Worm (Caenorhabditis elegans) whole organism, L2 larva: ENCODE data around the gene F38A1.9.

Experiments used
- C34F6.9 ChIP-seq: fragments of 150-350 bp; optimal IDR thresholded peaks from 2 replicates; lab custom pipeline; 2014; ENCODE audit warnings: missing biosample characterization, missing genetic modification characterization
- R02D3.7 ChIP-seq: fragments of 150-350 bp; optimal IDR thresholded peaks from 2 replicates; lab custom pipeline; 2014; ENCODE audit warnings: missing biosample characterization, missing genetic modification characterization
- alr-1 ChIP-seq: fragments of 150-350 bp; optimal IDR thresholded peaks from 2 replicates; lab custom pipeline; 2014; ENCODE audit warnings: missing biosample characterization, missing genetic modification characterization
- ama-1 ChIP-seq: fragments of 150-350 bp; optimal IDR thresholded peaks from 2 replicates; lab custom pipeline; 2018; ENCODE audit warnings: inconsistent platforms
- ceh-82 ChIP-seq: fragments of 150-350 bp; optimal IDR thresholded peaks from 2 replicates; lab custom pipeline; 2014; ENCODE audit warnings: missing biosample characterization, missing genetic modification characterization
- dmd-4 ChIP-seq: sonication (generic microtip); optimal IDR thresholded peaks from 2 replicates; lab custom pipeline; 2017; ENCODE audit warnings: missing biosample characterization, missing genetic modification characterization
- egl-27 ChIP-seq: sonication (generic microtip); optimal IDR thresholded peaks from 3 replicates; lab custom pipeline; 2017; ENCODE audit warnings: missing biosample characterization, missing genetic modification reagents, missing genetic modification characterization
- fos-1 ChIP-seq: fragments of 150-350 bp; optimal IDR thresholded peaks from 2 replicates; lab custom pipeline; 2014; ENCODE audit warnings: missing biosample characterization, missing genetic modification characterization
- lin-13 ChIP-seq: fragments of 150-350 bp; optimal IDR thresholded peaks from 2 replicates; lab custom pipeline; 2014; ENCODE audit warnings: missing biosample characterization, missing genetic modification reagents, missing genetic modification characterization
- lin-39 ChIP-seq: fragments of 150-350 bp; optimal IDR thresholded peaks from 2 replicates; lab custom pipeline; 2014; ENCODE audit warnings: missing biosample characterization, missing genetic modification reagents, missing genetic modification characterization
- mab-5 ChIP-seq: fragments of 150-350 bp; optimal IDR thresholded peaks from 2 replicates; lab custom pipeline; 2014; ENCODE audit warnings: missing biosample characterization, missing genetic modification characterization
- nhr-21 ChIP-seq: fragments of 150-350 bp; optimal IDR thresholded peaks from 2 replicates; lab custom pipeline; 2014; ENCODE audit warnings: missing biosample characterization, missing genetic modification characterization
- nhr-23 ChIP-seq: fragments of 150-350 bp; optimal IDR thresholded peaks from 2 replicates; lab custom pipeline; 2014; ENCODE audit warnings: missing biosample characterization, missing genetic modification reagents, missing genetic modification characterization
- nhr-237 ChIP-seq: fragments of 150-350 bp; optimal IDR thresholded peaks from 2 replicates; lab custom pipeline; 2014; ENCODE audit warnings: missing biosample characterization, missing genetic modification characterization
- nhr-25 ChIP-seq: fragments of 150-350 bp; sonication (generic microtip); optimal IDR thresholded peaks from 3 replicates; lab custom pipeline; 2014; ENCODE audit warnings: missing biosample characterization, missing genetic modification characterization
- nhr-77 ChIP-seq: fragments of 150-350 bp; optimal IDR thresholded peaks from 2 replicates; lab custom pipeline; 2014; ENCODE audit warnings: missing biosample characterization, missing genetic modification characterization
- sma-9 ChIP-seq, 2 experiments: fragments of 150-350 bp in 1 of 2; sonication (generic microtip) in 1 of 2; optimal IDR thresholded peaks; 2 replicates each; lab custom pipeline; 2014 to 2016; ENCODE audit warnings: missing genetic modification characterization in 2 of 2, mild to moderate bottlenecking in 1 of 2, missing biosample characterization in 1 of 2, missing compliant biosample characterization in 1 of 2, missing genetic modification reagents in 1 of 2, moderate library complexity in 1 of 2
- snpc-4 ChIP-seq: fragments of 150-350 bp; optimal IDR thresholded peaks from 2 replicates; lab custom pipeline; 2014; ENCODE audit warnings: missing biosample characterization, missing genetic modification characterization
- unc-39 ChIP-seq: fragments of 150-350 bp; optimal IDR thresholded peaks from 2 replicates; lab custom pipeline; 2014; ENCODE audit warnings: missing biosample characterization, missing genetic modification characterization
- unc-62 ChIP-seq: fragments of 150-350 bp; optimal IDR thresholded peaks from 2 replicates; lab custom pipeline; 2014; ENCODE audit warnings: missing biosample characterization, missing genetic modification reagents, missing genetic modification characterization
- ztf-1 ChIP-seq: fragments of 200-800 bp; sonication (Bioruptor generic); conservative IDR thresholded peaks from 2 replicates; pipeline ENCODE4 v1.3.6; 2022; ENCODE audit warnings: missing genetic modification characterization, missing compliant biosample characterization

Gene F38A1.9

DNA sequence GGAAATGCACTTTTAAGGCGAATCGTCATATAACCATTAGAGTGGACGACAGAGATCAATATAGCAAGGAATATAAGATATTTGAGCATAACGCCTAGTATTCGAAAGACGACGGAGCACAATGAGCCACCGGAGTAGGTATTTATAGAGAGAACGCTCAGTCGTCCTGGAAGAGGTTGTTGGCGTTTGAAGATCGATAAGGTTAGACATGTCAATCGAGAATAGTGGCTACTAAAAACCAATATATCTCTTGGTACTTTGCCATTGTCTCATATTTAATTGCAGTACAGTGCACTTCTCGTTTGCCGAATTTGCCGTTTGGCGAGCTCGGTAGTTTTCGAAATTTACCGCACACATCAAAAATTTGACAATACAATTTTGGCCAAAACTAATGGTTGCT is 37.2 kb downstream of the F38A1.9 start, which contains the start of gene dsl-1:
dsl-1 (minus strand) TSS at position 101 of the 400 bp plus-strand sequence.
- TF ChIP-seq nhr-21 (tag; lab: Kevin White, UChicago) (no peak), sma-9 (GFP tag; optimal IDR thresholded peaks at IDR 0.05; lab: Kevin White, UChicago) (no peak), sma-9 (tag; optimal IDR thresholded peaks at IDR 0.05; lab: Kevin White, UChicago) (no peak), ztf-1 (no peak), nhr-237 (tag; lab: Kevin White, UChicago) (no peak), unc-39 (tag; lab: Kevin White, UChicago) (no peak), dmd-4 (tag; lab: Kevin White, UChicago) (no peak)

ce11 chrIV:1204870-1205269 is 40.3 kb downstream of the F38A1.9 start, which contains the start of gene dsl-2:
Gene dsl-2 (minus strand): TSS chrIV:1204970.
- no peak for TF ChIP-seq sma-9 (GFP tag; optimal IDR thresholded peaks at IDR 0.05; lab: Kevin White, UChicago)
- no peak for TF ChIP-seq sma-9 (tag; optimal IDR thresholded peaks at IDR 0.05; lab: Kevin White, UChicago)
- no peak for TF ChIP-seq ceh-82 (tag; lab: Kevin White, UChicago)
- TF ChIP-seq lin-39 (tag; lab: Kevin White, UChicago) = no peak
- no peak for TF ChIP-seq nhr-25 (tag; lab: Kevin White, UChicago)
- no peak for TF ChIP-seq ama-1 (lab: Kevin White, UChicago)
- TF ChIP-seq unc-62 (GFP tag; lab: Kevin White, UChicago) = no peak
- TF ChIP-seq egl-27 (tag; lab: Kevin White, UChicago) = no peak
- TF ChIP-seq nhr-77 (tag; lab: Kevin White, UChicago) = no peak
- TF ChIP-seq nhr-23 = no peak
- no peak for TF ChIP-seq dmd-4 (tag; lab: Kevin White, UChicago)
- TF ChIP-seq nhr-237 (tag; lab: Kevin White, UChicago) = no peak
- no peak for TF ChIP-seq alr-1 (tag; lab: Kevin White, UChicago)
- TF ChIP-seq, all 48 proteins: peak for 0

DNA sequence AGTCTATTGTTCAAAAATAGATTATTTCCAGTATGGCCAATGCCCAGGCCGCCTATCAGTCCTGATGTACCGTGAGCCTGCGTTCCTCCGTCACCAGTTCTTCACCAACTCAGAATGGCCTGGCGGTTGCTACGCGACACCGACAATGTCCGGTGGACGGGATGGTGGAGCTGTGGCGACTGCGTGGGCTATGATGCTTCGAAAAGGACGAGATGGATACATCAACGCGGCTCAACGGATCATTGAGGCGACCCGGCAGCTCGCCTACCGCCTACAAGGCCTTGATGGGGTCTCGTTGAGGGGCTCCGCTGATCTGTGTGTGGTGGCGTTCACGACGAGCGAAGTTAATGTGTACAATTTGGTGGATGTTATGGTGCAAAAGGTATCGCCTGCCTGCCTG is 45.6 kb downstream of the F38A1.9 start:
- TF ChIP-seq R02D3.7 (tag; lab: Kevin White, UChicago) = no peak
- TF ChIP-seq lin-13 (GFP tag; lab: Kevin White, UChicago) = no peak
- no peak for TF ChIP-seq alr-1 (tag; lab: Kevin White, UChicago)
- TF ChIP-seq fos-1 (tag; lab: Kevin White, UChicago) = no peak
- TF ChIP-seq C34F6.9 (tag; lab: Kevin White, UChicago) = no peak
- no peak for TF ChIP-seq mab-5 (tag; lab: Kevin White, UChicago)
- no peak for TF ChIP-seq nhr-23
- TF ChIP-seq ama-1 (lab: Kevin White, UChicago) = no peak
- no peak for TF ChIP-seq snpc-4 (tag; lab: Kevin White, UChicago)
